Fruit fly (Drosophila melanogaster) whole organism, adult: ENCODE measurements around the gene stg1.
A peak's percentile ranks its signal among the peaks of the same experiment; 100 is the strongest.

Experiments used
- CG11617 ChIP-seq: fragments of 200-800 bp; sonication (Bioruptor generic); optimal IDR thresholded peaks from 2 replicates; lab custom pipeline; 2017; ENCODE audit warnings: mild to moderate bottlenecking, missing biosample characterization, missing genetic modification reagents, missing genetic modification characterization
- CG12768 ChIP-seq: fragments of 200-800 bp; sonication (Bioruptor generic); optimal IDR thresholded peaks from 2 replicates; lab custom pipeline; 2017; ENCODE audit warnings: missing biosample characterization, missing genetic modification characterization, mild to moderate bottlenecking, moderate library complexity, missing genetic modification reagents
- CG14711 ChIP-seq: fragments of 200-800 bp; sonication (Bioruptor generic); optimal IDR thresholded peaks from 2 replicates; lab custom pipeline; 2018; ENCODE audit warnings: missing biosample characterization, mild to moderate bottlenecking, missing genetic modification characterization, moderate library complexity
- CG1620 ChIP-seq: fragments of 200-800 bp; sonication (Bioruptor generic); optimal IDR thresholded peaks from 2 replicates; lab custom pipeline; 2016; ENCODE audit warnings: missing biosample characterization, missing genetic modification characterization
- CG33017 ChIP-seq: fragments of 200-800 bp; sonication (Bioruptor generic); optimal IDR thresholded peaks from 2 replicates; lab custom pipeline; 2018; ENCODE audit warnings: missing biosample characterization, mild to moderate bottlenecking, missing genetic modification characterization, moderate library complexity
- CG5204 ChIP-seq: fragments of 200-800 bp; sonication (Bioruptor generic); optimal IDR thresholded peaks from 2 replicates; lab custom pipeline; 2016; ENCODE audit warnings: missing biosample characterization, missing genetic modification characterization
- CG7045 ChIP-seq: fragments of 200-800 bp; sonication (Bioruptor generic); optimal IDR thresholded peaks from 2 replicates; lab custom pipeline; 2017; ENCODE audit warnings: missing biosample characterization, mild to moderate bottlenecking, missing genetic modification characterization
- CG7101 ChIP-seq: fragments of 200-800 bp; sonication (Bioruptor generic); optimal IDR thresholded peaks from 2 replicates; lab custom pipeline; 2018; ENCODE audit warnings: missing biosample characterization, mild to moderate bottlenecking, missing genetic modification characterization, moderate library complexity
- Clk ChIP-seq: fragments of 200-800 bp; sonication (Bioruptor generic); optimal IDR thresholded peaks from 2 replicates; lab custom pipeline; 2017; ENCODE audit warnings: missing biosample characterization, missing genetic modification characterization
- Crg-1 ChIP-seq: fragments of 200-800 bp; sonication (Bioruptor generic); optimal IDR thresholded peaks from 2 replicates; lab custom pipeline; 2016; ENCODE audit warnings: missing biosample characterization, missing genetic modification characterization
- Hr96 ChIP-seq: fragments of 200-800 bp; sonication (Bioruptor generic); optimal IDR thresholded peaks from 2 replicates; lab custom pipeline; 2016; ENCODE audit warnings: missing biosample characterization, missing genetic modification characterization
- Mnt ChIP-seq: fragments of 200-800 bp; sonication (Bioruptor generic); optimal IDR thresholded peaks from 2 replicates; lab custom pipeline; 2016; ENCODE audit warnings: missing biosample characterization, mild to moderate bottlenecking, missing genetic modification characterization
- bab1 ChIP-seq: fragments of 200-800 bp; sonication (Bioruptor generic); optimal IDR thresholded peaks from 3 replicates; lab custom pipeline; 2019; ENCODE audit warnings: missing biosample characterization, mild to moderate bottlenecking, missing genetic modification characterization, moderate library complexity
- cic ChIP-seq: fragments of 200-800 bp; sonication (Bioruptor generic); optimal IDR thresholded peaks from 2 replicates; lab custom pipeline; 2017; ENCODE audit warnings: missing biosample characterization, mild to moderate bottlenecking, missing genetic modification characterization, moderate library complexity
- cnc ChIP-seq, 2 experiments: fragments of >200 bp; optimal IDR thresholded peaks; 2 replicates each; lab custom pipeline; 2017
- kay ChIP-seq: fragments of 200-800 bp; sonication (Bioruptor generic); peaks from one replicate; lab custom pipeline; 2016; ENCODE audit warnings: missing biosample characterization, missing genetic modification characterization, borderline replicate concordance
- ovo ChIP-seq: fragments of 200-800 bp; sonication (Bioruptor generic); optimal IDR thresholded peaks from 2 replicates; lab custom pipeline; 2016; ENCODE audit warnings: missing biosample characterization, missing genetic modification characterization
- pad ChIP-seq: fragments of 200-800 bp; sonication (Bioruptor generic); optimal IDR thresholded peaks from 3 replicates; lab custom pipeline; 2017; ENCODE audit warnings: missing biosample characterization, missing genetic modification characterization, mild to moderate bottlenecking, moderate library complexity, missing genetic modification reagents
- tj ChIP-seq: fragments of 200-800 bp; sonication (Bioruptor generic); optimal IDR thresholded peaks from 3 replicates; lab custom pipeline; 2017; ENCODE audit warnings: missing biosample characterization, mild to moderate bottlenecking, missing genetic modification characterization, moderate library complexity
- toe ChIP-seq: fragments of 200-800 bp; sonication (Bioruptor generic); optimal IDR thresholded peaks from 2 replicates; lab custom pipeline; 2016; ENCODE audit warnings: missing biosample characterization, missing genetic modification characterization

Gene stg1

DNA sequence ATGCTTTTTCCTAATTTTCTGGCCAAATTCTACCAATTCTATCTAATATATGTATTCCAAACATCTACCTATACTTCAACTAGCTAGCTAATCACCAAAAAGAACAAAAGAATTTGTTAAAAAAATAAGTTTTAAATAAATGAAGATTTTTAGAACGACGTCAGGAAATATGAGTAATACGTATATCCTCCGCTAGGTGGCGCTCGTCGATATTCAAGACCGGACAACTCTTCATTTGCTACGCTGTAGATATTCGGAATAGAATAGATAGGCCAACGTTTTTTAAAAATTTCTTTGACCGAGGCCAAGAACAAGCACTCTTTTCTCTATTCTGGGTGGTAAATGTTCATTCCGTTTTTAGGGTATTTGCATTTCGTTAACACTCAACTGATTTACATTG, 35.2 kb upstream of the stg1 start:
- TF ChIP-seq cnc (optimal IDR thresholded peaks at IDR 0.05; lab: Kevin White, UChicago) (no peak), kay (GFP tag; lab: Kevin White, UChicago) (peak; percentile 17)

DNA sequence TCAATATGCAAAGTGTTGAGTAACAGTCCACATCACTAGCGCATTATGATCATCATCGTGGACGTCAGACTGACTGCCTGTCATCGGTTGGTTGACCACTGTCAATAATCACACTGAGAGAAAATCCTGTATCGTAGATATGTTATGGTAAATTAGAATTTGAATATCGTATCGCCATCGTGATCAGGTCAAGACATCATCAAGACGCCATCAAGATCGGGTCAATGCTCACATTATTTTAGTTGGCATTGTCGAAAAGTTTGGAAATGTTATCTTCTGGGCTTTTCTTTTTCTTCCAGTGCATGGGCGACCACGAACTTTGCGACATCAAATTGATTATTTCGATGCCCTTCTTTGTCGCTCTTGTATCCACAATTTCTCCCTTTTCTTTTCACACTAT, 34.7 kb upstream of the stg1 start:
- no peak for TF ChIP-seq Mnt (GFP tag; lab: Kevin White, UChicago)
- no peak for TF ChIP-seq CG7045 (GFP tag; lab: Kevin White, UChicago)
- peak; percentile 3 for TF ChIP-seq bab1 (GFP tag; lab: Kevin White, UChicago)
- no peak for TF ChIP-seq ovo
- TF ChIP-seq CG33017 (tag; lab: Kevin White, UChicago), result no peak
- TF ChIP-seq CG14711 (tag; lab: Kevin White, UChicago), result peak; percentile 7
- peak; percentile 1 for TF ChIP-seq CG11617
- TF ChIP-seq CG7101 (tag; lab: Kevin White, UChicago), result peak; percentile 32
- no peak for TF ChIP-seq toe (GFP tag; lab: Kevin White, UChicago)
- TF ChIP-seq CG12768 (GFP tag; lab: Kevin White, UChicago), result no peak
- no peak for TF ChIP-seq Clk (GFP tag; lab: Kevin White, UChicago)
- no peak for TF ChIP-seq pad
- TF ChIP-seq Crg-1, result no peak
- no peak for TF ChIP-seq kay (GFP tag; lab: Kevin White, UChicago)
- no peak for TF ChIP-seq cic (GFP tag; lab: Kevin White, UChicago)
- TF ChIP-seq CG1620 (GFP tag; lab: Kevin White, UChicago), result no peak
- TF ChIP-seq tj, result peak; percentile 15

DNA sequence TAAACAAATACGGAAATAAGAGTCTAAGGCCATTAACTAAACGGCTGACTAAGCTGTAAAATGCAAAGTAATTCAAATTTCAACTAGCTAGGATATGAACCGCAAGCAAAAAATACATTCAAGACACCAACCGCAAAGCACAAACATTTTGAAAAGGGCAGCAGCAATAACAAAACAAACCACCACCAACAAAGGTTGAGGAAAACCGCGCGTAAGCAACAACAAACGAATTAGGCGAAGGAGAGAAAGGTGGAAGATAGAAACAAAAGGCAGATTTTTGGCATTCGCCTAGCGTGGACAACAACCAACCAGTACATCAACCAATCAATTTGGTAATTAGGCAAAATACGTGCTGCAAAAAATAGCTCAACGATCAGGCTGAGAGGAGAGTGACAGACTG, 33.1 kb upstream of the stg1 start:
- TF ChIP-seq tj (peak; percentile 79), bab1 (GFP tag; lab: Kevin White, UChicago) (peak; percentile 28), toe (GFP tag; lab: Kevin White, UChicago) (no peak)

DNA sequence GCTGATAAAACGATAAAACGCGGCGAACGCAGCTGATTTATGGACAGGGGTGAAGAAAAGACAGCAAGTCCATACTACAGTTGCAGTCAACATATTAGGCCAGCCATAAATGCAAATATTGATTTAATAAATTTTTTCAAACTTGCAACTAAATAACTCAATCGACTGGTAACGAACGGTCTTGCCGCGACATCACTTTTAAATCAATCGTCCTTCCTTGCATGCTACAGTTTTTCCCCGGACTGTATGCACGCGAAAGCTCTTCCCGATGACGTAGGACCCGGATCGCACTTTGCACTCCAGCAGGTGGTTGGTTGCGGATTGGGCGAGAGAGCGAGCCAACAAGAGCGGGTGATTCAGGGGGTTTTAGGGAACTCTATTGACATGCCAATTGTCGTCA, 28.7 kb upstream of the stg1 start:
- TF ChIP-seq tj (peak; percentile 79), CG12768 (GFP tag; lab: Kevin White, UChicago) (peak; percentile 89), ovo (peak; percentile 20), kay (GFP tag; lab: Kevin White, UChicago) (peak; percentile 59), CG33017 (tag; lab: Kevin White, UChicago) (peak; percentile 85), Crg-1 (peak; percentile 83), pad (peak; percentile 72), CG7045 (GFP tag; lab: Kevin White, UChicago) (peak; percentile 80), Hr96 (GFP tag; lab: Kevin White, UChicago) (peak; percentile 91), cic (GFP tag; lab: Kevin White, UChicago) (peak; percentile 11), cnc (optimal IDR thresholded peaks at IDR 0.05; lab: Kevin White, UChicago) (no peak), Mnt (GFP tag; lab: Kevin White, UChicago) (peak; percentile 73), CG5204 (GFP tag; lab: Kevin White, UChicago) (peak; percentile 80), toe (GFP tag; lab: Kevin White, UChicago) (peak; percentile 50), CG1620 (GFP tag; lab: Kevin White, UChicago) (peak; percentile 62), CG7101 (tag; lab: Kevin White, UChicago) (peak; percentile 93), CG11617 (peak; percentile 92), bab1 (GFP tag; lab: Kevin White, UChicago) (peak; percentile 88), Clk (GFP tag; lab: Kevin White, UChicago) (peak; percentile 54), CG14711 (tag; lab: Kevin White, UChicago) (peak; percentile 85)

DNA sequence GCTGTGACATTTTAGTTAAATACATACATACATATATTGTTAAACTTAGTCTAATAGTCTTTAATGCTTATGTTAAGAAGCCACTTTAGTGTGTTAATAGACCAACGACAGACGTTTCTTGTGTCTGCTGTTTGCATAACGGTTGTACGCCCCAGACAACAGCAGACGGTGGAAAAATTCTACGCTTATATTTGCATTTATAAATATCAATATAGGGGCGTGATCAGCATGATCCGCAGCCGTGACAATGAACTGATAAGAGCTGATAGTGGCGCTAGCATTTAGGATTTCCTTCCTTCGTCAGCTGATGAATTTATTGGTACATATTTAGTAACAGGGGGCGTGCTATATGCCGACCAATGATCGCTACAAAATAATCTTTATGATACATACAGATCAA, 27.9 kb upstream of the stg1 start:
- TF ChIP-seq pad (no peak), tj (no peak), CG33017 (tag; lab: Kevin White, UChicago) (no peak), Crg-1 (no peak), ovo (no peak), CG1620 (GFP tag; lab: Kevin White, UChicago) (no peak), CG5204 (GFP tag; lab: Kevin White, UChicago) (no peak), CG7045 (GFP tag; lab: Kevin White, UChicago) (no peak)

DNA sequence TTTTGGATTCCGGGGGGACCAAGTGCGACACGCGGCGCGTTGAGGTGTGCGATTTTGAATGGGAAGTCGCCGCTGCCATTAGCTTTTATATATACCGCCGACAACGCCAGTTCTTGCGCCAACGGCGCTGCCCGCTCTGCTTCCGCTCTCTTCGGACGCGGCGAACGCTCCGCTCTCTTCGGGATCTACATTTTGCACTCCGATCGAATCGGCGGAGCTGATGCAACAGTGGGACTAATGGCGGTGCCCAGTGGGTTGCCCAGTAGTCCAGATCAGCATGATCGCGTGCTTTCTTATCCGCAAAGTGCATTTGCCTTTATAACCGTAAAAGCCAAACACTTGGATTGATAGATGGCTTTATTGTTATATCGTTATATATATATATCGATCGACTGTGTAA, 26.2 kb upstream of the stg1 start, which contains the start of gene CG32512:
TSS of gene CG32512 (minus strand) at position 67 of the 400 bp plus-strand sequence.
- TF ChIP-seq Clk (GFP tag; lab: Kevin White, UChicago), result no peak
- TF ChIP-seq kay (GFP tag; lab: Kevin White, UChicago), result peak; percentile 17
- peak; percentile 18 for TF ChIP-seq Hr96 (GFP tag; lab: Kevin White, UChicago)

DNA sequence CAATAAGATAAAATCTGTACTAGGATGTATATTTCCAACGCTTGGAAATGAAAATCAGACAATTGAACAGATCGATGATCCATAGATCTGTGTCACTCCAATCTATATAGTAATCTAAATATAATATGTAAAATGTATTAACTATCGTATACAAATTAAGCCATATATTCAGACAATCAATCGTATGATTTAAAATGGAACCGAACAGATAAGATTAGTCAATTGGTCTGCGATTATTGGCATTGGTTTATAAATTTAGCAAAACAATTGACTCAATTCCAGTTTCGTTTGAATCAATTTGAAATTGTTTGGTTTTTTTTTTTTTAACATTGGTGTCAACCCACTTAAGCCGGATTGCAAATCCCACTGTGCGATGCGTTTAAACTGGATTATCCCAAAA, 25.7 kb upstream of the stg1 start:
- TF ChIP-seq pad (peak; percentile 5), CG11617 (no peak)
